Worm (Caenorhabditis elegans): ENCODE data around the gene pha-1.

- TF ChIP-seq nfya-1 (tag; optimal IDR thresholded peaks at IDR 0.05) (no peak), odd-2 (tag; optimal IDR thresholded peaks at IDR 0.05) (no peak), pha-4 (tag; optimal IDR thresholded peaks at IDR 0.05) (no peak), dve-1 (tag; optimal IDR thresholded peaks at IDR 0.05) (no peak), unc-86 (tag; optimal IDR thresholded peaks at IDR 0.05) (no peak), F13H6.1 (tag; optimal IDR thresholded peaks at IDR 0.05) (no peak), pha-2 (tag; optimal IDR thresholded peaks at IDR 0.05) (no peak), tbx-7 (tag; optimal IDR thresholded peaks at IDR 0.05) (no peak), tbx-2 (tag; optimal IDR thresholded peaks at IDR 0.05) (no peak)
These were observed 17.7 kb upstream of the pha-1 start for ce11 chrIII:11113845-11114244.

All from whole organism, late embryonic.